Fruit fly (Drosophila melanogaster) whole organism: ENCODE data around the gene CG12171.

ENCODE experiments used
- CG8478 ChIP-seq: fragments of >200 bp; optimal IDR thresholded peaks from 2 replicates; lab custom pipeline; 2018; ENCODE audit warnings: inconsistent platforms
- Dll ChIP-seq: fragments of >200 bp; optimal IDR thresholded peaks from 2 replicates; lab custom pipeline; 2017
- EcR ChIP-seq, 2 experiments: fragments of >200 bp; optimal IDR thresholded peaks; 2 replicates each; lab custom pipeline; 2017; ENCODE audit warnings: missing biosample characterization in 2 of 2, missing genetic modification characterization in 2 of 2, missing genetic modification reagents in 2 of 2
- pan ChIP-seq: fragments of >200 bp; optimal IDR thresholded peaks from 2 replicates; lab custom pipeline; 2017
- psq ChIP-seq: fragments of >200 bp; optimal IDR thresholded peaks from 2 replicates; lab custom pipeline; 2017
- usp ChIP-seq: fragments of >200 bp; optimal IDR thresholded peaks from 2 replicates; lab custom pipeline; 2017; ENCODE audit warnings: missing biosample characterization, missing genetic modification characterization, mixed read lengths

DNA sequence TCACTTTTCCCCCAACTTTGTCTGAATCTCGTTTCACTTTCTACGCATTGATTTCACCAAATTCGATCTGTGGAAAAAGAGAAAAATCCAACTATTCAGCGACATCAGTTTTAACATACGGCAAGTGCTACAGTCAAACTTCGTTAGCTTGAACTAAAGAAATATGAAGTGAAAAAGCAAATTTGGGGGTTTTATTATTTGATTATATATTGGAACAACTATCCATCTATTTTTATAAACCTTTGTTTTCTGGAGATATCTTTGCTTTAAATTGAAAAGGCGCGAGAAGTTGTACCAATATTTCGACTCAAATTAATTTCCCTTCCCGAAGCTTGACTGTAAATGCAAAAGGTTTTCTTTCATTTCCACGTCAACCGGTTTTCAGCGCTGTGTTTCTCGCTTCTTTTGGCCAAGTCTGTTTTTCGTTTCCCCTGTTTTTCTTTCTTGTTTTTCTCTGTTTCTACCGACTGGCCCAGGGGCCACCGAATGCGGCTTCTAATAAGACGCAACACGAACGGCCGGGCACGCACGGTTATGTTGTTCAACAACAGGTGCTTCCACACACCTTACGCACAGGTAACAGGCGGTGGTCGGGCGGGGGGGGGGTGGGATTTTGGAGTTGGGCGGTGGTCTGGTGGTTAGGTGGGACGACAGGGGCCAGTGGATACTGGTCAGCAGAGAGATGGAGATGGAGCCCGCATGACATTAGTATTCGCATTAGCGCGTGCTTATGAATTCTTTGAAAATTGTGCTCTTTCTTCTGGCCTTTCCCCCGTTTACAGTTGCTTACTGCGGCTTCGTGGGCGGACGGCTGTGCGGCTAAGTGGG, 49.7 kb downstream of the CG12171 start:
- TF ChIP-seq CG8478 = no peak
- TF ChIP-seq pan (lab: Kevin White, UChicago) = no peak
- no peak for TF ChIP-seq usp
- TF ChIP-seq psq (lab: Kevin White, UChicago) = no peak
- TF ChIP-seq Dll = no peak
- no peak for TF ChIP-seq EcR (GFP tag; optimal IDR thresholded peaks at IDR 0.05; lab: Kevin White, UChicago)
